Worm (Caenorhabditis elegans): ENCODE measurements around the gene Y48G9A.9.

DNA sequence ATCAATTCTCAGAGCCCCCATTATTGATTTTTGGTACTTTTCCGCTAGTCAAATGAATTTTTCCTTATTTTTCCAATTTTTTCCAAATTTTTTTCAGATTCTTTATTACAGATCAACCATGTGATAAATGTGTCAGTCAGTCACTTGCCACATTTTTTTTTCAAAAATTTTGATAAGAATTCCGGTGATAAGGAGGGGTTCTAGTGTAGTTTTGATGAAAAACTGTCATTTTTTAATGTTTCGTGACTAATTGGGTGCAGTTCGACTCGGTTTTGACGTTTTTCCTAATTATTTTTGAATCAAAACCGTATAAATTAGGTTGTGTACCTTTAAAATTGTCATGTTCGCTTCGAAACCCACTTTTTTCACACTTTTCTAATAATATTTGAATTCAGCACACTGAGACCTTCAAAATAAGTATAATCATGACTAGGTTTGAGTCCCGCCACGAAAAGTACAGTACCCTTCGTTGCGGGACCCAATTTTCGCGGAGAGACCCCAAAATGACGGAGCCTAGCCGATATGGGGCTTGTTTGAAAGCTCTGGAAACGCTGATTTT, 7.4 kb downstream of the Y48G9A.9 start:
- TF ChIP-seq aly-2 (tag; optimal IDR thresholded peaks at IDR 0.05), result no peak
- peak; percentile 16 to 97 for TF ChIP-seq unc-62 (GFP tag; optimal IDR thresholded peaks at IDR 0.05 in 1 of 2)
- TF ChIP-seq unc-62 (tag; optimal IDR thresholded peaks at IDR 0.05), result no peak
- TF ChIP-seq egl-27 (tag; optimal IDR thresholded peaks at IDR 0.05), result no peak
- TF ChIP-seq aha-1 (tag), result no peak
- TF ChIP-seq unc-130 (GFP tag; optimal IDR thresholded peaks at IDR 0.05), result no peak
- no peak for TF ChIP-seq Y75B8A.6 (GFP tag; IDR thresholded peaks at IDR 0.05)
- peak; percentile 19 for TF ChIP-seq lin-13 (GFP tag; optimal IDR thresholded peaks at IDR 0.05)

All from whole organism, L4 larva.